Worm (Caenorhabditis elegans) whole organism, L2 larva: ENCODE results near the gene Y42H9AR.1.
A peak's percentile ranks its signal among the peaks of the same experiment; 100 is the strongest.

Source experiments
- C34F6.9 ChIP-seq: fragments of 150-350 bp; optimal IDR thresholded peaks from 2 replicates; lab custom pipeline; 2014; ENCODE audit warnings: missing biosample characterization, missing genetic modification characterization
- F13H6.1 ChIP-seq: sonication (generic microtip); optimal IDR thresholded peaks from 2 replicates; lab custom pipeline; 2016; ENCODE audit warnings: missing genetic modification characterization, missing compliant biosample characterization
- R02D3.7 ChIP-seq: fragments of 150-350 bp; optimal IDR thresholded peaks from 2 replicates; lab custom pipeline; 2014; ENCODE audit warnings: missing biosample characterization, missing genetic modification characterization
- Y55F3AM.14 ChIP-seq: fragments of 200-800 bp; sonication (Bioruptor generic); optimal IDR thresholded peaks from 2 replicates; lab custom pipeline; 2018; ENCODE audit warnings: mild to moderate bottlenecking, missing genetic modification characterization, missing compliant biosample characterization
- aly-2 ChIP-seq: fragments of 150-350 bp; optimal IDR thresholded peaks from 2 replicates; lab custom pipeline; 2014; ENCODE audit warnings: missing biosample characterization, missing genetic modification characterization
- ceh-82 ChIP-seq: fragments of 150-350 bp; optimal IDR thresholded peaks from 2 replicates; lab custom pipeline; 2014; ENCODE audit warnings: missing biosample characterization, missing genetic modification characterization
- crh-2 ChIP-seq: sonication (generic microtip); optimal IDR thresholded peaks from 2 replicates; lab custom pipeline; 2017; ENCODE audit warnings: missing biosample characterization, missing genetic modification characterization
- dmd-4 ChIP-seq: sonication (generic microtip); optimal IDR thresholded peaks from 2 replicates; lab custom pipeline; 2017; ENCODE audit warnings: missing biosample characterization, missing genetic modification characterization
- elt-3 ChIP-seq: sonication (generic microtip); optimal IDR thresholded peaks from 2 replicates; lab custom pipeline; 2017; ENCODE audit warnings: missing biosample characterization, missing genetic modification characterization
- fos-1 ChIP-seq: fragments of 150-350 bp; optimal IDR thresholded peaks from 2 replicates; lab custom pipeline; 2014; ENCODE audit warnings: missing biosample characterization, missing genetic modification characterization
- gmeb-1 ChIP-seq: fragments of 150-350 bp; optimal IDR thresholded peaks from 2 replicates; lab custom pipeline; 2014; ENCODE audit warnings: missing biosample characterization, missing genetic modification characterization
- lin-11 ChIP-seq: fragments of 150-350 bp; sonication (generic microtip); optimal IDR thresholded peaks from 2 replicates; lab custom pipeline; 2014; ENCODE audit warnings: missing biosample characterization, missing genetic modification characterization, inconsistent platforms, mixed read lengths
- lin-13 ChIP-seq: fragments of 150-350 bp; optimal IDR thresholded peaks from 2 replicates; lab custom pipeline; 2014; ENCODE audit warnings: missing biosample characterization, missing genetic modification reagents, missing genetic modification characterization
- lsy-2 ChIP-seq, 2 experiments: fragments of 150-350 bp in 1 of 2; sonication (generic microtip) in 1 of 2; optimal IDR thresholded peaks; 2 replicates each; lab custom pipeline; 2014 to 2017; ENCODE audit warnings: missing biosample characterization in 2 of 2, missing genetic modification characterization in 2 of 2
- mbf-1 ChIP-seq: sonication (generic microtip); optimal IDR thresholded peaks from 2 replicates; lab custom pipeline; 2017; ENCODE audit warnings: missing biosample characterization, missing genetic modification characterization
- mdl-1 ChIP-seq, 2 experiments: fragments of 150-350 bp in 1 of 2; sonication (generic microtip) in 1 of 2; optimal IDR thresholded peaks; 2 replicates each; lab custom pipeline; 2017; ENCODE audit warnings: missing biosample characterization in 2 of 2, missing genetic modification characterization in 2 of 2
- nhr-10 ChIP-seq: sonication (generic microtip); optimal IDR thresholded peaks from 2 replicates; lab custom pipeline; 2017; ENCODE audit warnings: missing biosample characterization, missing genetic modification characterization
- nhr-11 ChIP-seq: fragments of 150-350 bp; optimal IDR thresholded peaks from 2 replicates; lab custom pipeline; 2014; ENCODE audit warnings: missing biosample characterization, missing genetic modification characterization
- nhr-12 ChIP-seq: fragments of 150-350 bp; optimal IDR thresholded peaks from 2 replicates; lab custom pipeline; 2014; ENCODE audit warnings: missing biosample characterization, missing genetic modification characterization
- nhr-129 ChIP-seq: fragments of 150-350 bp; optimal IDR thresholded peaks from 2 replicates; lab custom pipeline; 2014; ENCODE audit warnings: missing biosample characterization, missing genetic modification characterization
- nhr-21 ChIP-seq: fragments of 150-350 bp; optimal IDR thresholded peaks from 2 replicates; lab custom pipeline; 2014; ENCODE audit warnings: missing biosample characterization, missing genetic modification characterization
- nhr-237 ChIP-seq: fragments of 150-350 bp; optimal IDR thresholded peaks from 2 replicates; lab custom pipeline; 2014; ENCODE audit warnings: missing biosample characterization, missing genetic modification characterization
- nhr-25 ChIP-seq: fragments of 150-350 bp; sonication (generic microtip); optimal IDR thresholded peaks from 3 replicates; lab custom pipeline; 2014; ENCODE audit warnings: missing biosample characterization, missing genetic modification characterization
- nhr-6 ChIP-seq: fragments of 150-350 bp; optimal IDR thresholded peaks from 2 replicates; lab custom pipeline; 2014; ENCODE audit warnings: missing biosample characterization, missing genetic modification characterization
- nhr-77 ChIP-seq: fragments of 150-350 bp; optimal IDR thresholded peaks from 2 replicates; lab custom pipeline; 2014; ENCODE audit warnings: missing biosample characterization, missing genetic modification characterization
- sem-4 ChIP-seq: fragments of 150-350 bp; optimal IDR thresholded peaks from 2 replicates; lab custom pipeline; 2014; ENCODE audit warnings: missing biosample characterization, missing genetic modification reagents, missing genetic modification characterization
- skn-1 ChIP-seq: sonication (generic microtip); optimal IDR thresholded peaks from 2 replicates; lab custom pipeline; 2017; ENCODE audit warnings: missing biosample characterization, missing genetic modification characterization
- sma-9 ChIP-seq, 2 experiments: fragments of 150-350 bp in 1 of 2; sonication (generic microtip) in 1 of 2; optimal IDR thresholded peaks; 2 replicates each; lab custom pipeline; 2014 to 2016; ENCODE audit warnings: missing genetic modification characterization in 2 of 2, mild to moderate bottlenecking in 1 of 2, missing biosample characterization in 1 of 2, missing compliant biosample characterization in 1 of 2, missing genetic modification reagents in 1 of 2, moderate library complexity in 1 of 2
- snpc-4 ChIP-seq: fragments of 150-350 bp; optimal IDR thresholded peaks from 2 replicates; lab custom pipeline; 2014; ENCODE audit warnings: missing biosample characterization, missing genetic modification characterization
- unc-39 ChIP-seq: fragments of 150-350 bp; optimal IDR thresholded peaks from 2 replicates; lab custom pipeline; 2014; ENCODE audit warnings: missing biosample characterization, missing genetic modification characterization
- unc-55 ChIP-seq: fragments of 150-350 bp; sonication (generic microtip); optimal IDR thresholded peaks from 3 replicates; lab custom pipeline; 2014; ENCODE audit warnings: missing biosample characterization, missing genetic modification reagents, missing genetic modification characterization
- ztf-11 ChIP-seq: sonication (generic microtip); optimal IDR thresholded peaks from 2 replicates; lab custom pipeline; 2017; ENCODE audit warnings: missing biosample characterization, missing genetic modification characterization

The Y42H9AR.1 gene

DNA sequence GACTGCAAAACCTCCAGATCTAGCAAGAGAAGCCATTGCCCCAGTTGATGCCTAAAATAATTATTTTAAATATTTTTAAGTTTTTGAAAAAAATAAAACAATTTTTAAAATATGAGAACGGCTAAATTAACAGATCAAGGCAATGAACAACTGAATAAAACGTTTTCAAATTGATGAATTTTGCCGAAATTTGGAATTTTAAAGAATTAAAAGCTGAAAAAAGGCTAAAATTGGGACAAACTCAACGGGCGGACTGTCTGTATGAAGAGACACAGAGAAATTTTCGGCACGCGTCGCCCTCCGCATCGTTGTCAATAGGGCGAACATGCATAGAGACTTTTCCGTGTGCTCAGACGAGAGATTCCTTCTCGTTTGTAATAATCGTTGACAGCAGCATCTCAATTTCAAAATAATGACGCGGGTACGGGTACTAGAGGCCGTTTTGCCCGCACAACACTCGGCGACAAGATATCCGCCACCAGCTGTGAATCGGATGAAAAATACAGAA, 22.9 kb downstream of the Y42H9AR.1 start, which contains the start of the genes isp-1 and islo-1 (continued):
- TF ChIP-seq ceh-82 (tag; lab: Kevin White, UChicago) (no peak), fos-1 (tag; lab: Kevin White, UChicago) (peak; percentile 45), nhr-6 (no peak), sem-4 (no peak), sma-9 (GFP tag; optimal IDR thresholded peaks at IDR 0.05; lab: Kevin White, UChicago) (peak; percentile 6), sma-9 (tag; optimal IDR thresholded peaks at IDR 0.05; lab: Kevin White, UChicago) (no peak), lin-11 (peak; percentile 36), R02D3.7 (tag; lab: Kevin White, UChicago) (no peak), nhr-77 (tag; lab: Kevin White, UChicago) (no peak)
- TF ChIP-seq, all 48 proteins: peak for 11

DNA sequence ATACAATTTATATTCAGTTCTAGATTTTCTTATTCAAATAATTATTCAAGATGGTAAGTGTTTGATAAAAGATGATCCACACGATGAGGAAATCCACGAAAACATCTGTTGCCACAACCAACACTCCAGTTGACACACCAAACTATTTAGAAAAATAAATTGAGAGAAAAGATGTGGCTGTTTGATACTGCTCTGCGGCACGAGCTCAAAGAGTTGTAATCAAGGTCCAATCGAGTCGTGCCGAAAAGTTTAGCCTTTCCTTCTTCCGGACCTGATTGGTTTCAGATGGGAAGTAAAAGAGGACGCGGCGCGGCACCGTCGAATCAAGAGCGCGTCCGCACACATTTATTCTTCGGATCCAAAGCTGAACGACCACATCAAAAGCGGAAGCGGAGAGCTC, 23.4 kb downstream of the Y42H9AR.1 start:
- no peak for TF ChIP-seq skn-1 (tag; lab: Kevin White, UChicago)
- TF ChIP-seq unc-39 (tag; lab: Kevin White, UChicago) = no peak
- TF ChIP-seq, all 48 proteins: peak for 0

DNA sequence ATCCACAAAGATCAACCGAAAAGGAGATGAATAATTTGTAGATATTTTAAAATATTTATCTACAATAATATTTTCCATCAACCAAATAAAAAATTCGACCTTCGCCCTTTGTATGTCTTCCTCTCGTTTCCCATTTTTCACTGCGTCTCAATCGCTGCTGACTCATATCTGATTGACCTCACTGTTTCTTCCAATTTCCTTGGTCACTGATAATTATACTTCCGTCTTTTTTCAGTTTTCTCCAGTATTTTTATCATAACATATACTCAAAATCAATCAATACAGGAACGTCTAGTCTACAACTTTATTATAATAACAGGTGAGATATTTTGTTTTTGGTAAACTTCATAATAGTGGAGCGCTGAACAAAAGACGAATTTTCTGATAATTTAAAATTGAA, 25.8 kb downstream of the Y42H9AR.1 start, which contains the start of gene pmk-3:
Gene pmk-3, plus strand, starts transcription at position 236 of the 400 bp plus-strand sequence.
- TF ChIP-seq fos-1 (tag; lab: Kevin White, UChicago) = peak; percentile 96
- TF ChIP-seq ztf-11 = no peak
- no peak for TF ChIP-seq nhr-77 (tag; lab: Kevin White, UChicago)
- TF ChIP-seq, all 48 proteins: peak for 1

DNA sequence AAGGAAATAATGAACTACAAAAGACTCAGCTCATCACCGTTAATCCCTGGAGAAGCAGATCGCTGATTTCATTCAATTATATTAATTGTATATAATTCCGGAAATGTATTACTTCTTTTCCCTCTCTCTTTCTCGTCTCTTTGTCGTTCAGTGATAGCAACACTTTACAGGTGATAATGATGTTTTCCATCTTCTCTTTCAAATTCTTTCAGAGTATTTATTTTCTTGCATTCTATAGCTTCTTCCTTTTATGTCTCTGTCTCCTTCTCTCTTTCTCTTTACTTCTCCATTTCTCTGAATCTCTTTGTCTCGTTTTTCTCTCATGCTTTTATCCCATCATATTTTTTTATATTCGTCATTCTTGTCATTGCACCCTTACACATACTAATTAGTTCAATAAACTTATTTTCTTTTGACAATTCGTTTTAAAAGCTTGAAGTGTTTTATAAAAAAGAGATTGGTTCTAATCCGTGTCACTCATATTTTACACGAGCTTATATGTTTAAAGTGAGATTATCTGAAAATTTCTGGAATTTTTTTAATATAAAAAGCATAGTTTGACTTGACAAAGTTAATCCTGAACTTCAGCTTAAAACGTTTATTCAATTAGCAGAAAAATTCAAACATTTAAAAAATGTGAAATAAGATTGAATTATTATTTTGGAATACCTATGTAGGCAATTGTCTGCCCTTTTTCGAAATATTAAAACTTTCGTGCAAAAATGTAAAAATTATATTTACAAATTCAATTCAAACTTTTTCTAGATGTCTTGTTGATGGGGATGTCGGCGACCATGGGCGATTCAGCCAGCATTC, 29.8 kb downstream of the Y42H9AR.1 start, which contains the start of gene pmk-2:
Gene pmk-2, plus strand, starts transcription at position 766 of the 816 bp plus-strand sequence.
- no peak for TF ChIP-seq elt-3 (tag; lab: Kevin White, UChicago)
- TF ChIP-seq snpc-4 (tag; lab: Kevin White, UChicago) = peak; percentile 4
- TF ChIP-seq nhr-10 (tag; lab: Kevin White, UChicago) = no peak
- peak; percentile 24 for TF ChIP-seq lin-13 (GFP tag; lab: Kevin White, UChicago)
- TF ChIP-seq nhr-11 = no peak
- TF ChIP-seq C34F6.9 (tag; lab: Kevin White, UChicago) = peak; percentile 67
- TF ChIP-seq fos-1 (tag; lab: Kevin White, UChicago) = peak; percentile 54
- no peak for TF ChIP-seq aly-2
- peak; percentile 52 for TF ChIP-seq crh-2
- peak; percentile 47 for TF ChIP-seq dmd-4 (tag; lab: Kevin White, UChicago)
- peak in 1 of 2 experiments; percentile 54 for TF ChIP-seq lsy-2 (tag; optimal IDR thresholded peaks at IDR 0.05; lab: Kevin White, UChicago)
- TF ChIP-seq unc-55 (GFP tag; lab: Kevin White, UChicago) = peak; percentile 46
- TF ChIP-seq, all 48 proteins: peak for 8

DNA sequence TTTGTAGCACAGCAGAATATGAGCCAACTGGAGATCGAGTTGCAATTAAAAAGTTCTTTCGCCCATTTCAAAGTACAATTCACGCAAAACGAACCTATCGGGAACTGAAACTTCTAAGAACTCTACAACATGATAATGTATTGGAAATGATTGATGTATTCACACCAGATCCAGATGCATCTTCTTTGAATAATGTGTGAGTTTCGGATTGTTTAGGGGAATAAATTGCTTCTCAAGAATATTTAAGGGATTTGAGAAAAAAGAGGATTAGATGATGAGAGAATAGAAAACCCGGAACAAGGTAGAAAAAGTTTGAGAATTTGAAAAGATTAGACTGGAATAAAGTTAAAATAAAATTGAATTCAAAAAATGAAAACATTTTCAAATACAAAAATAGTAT, 31.1 kb downstream of the Y42H9AR.1 start:
- TF ChIP-seq mbf-1 (tag; lab: Kevin White, UChicago) = no peak
- TF ChIP-seq unc-55 (GFP tag; lab: Kevin White, UChicago) = peak; percentile 66

DNA sequence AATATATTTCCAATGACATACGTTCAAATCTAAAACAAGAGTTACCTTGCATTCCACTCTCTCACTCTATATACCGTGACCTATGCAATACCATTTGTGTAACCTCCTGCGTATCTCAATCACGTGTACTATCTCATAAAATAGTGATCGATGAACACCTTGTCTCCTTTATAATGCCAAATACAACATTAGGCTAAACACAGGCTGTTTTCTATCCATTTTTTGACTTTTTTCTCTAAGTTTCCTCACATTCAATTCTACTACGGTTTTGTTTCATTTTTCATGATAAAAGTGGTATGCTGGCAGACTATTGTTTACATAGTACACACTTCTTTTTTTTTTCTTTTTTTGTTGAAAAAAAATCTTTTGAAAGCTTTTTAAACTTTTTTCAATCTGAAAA, 33.1 kb downstream of the Y42H9AR.1 start:
- TF ChIP-seq nhr-129 (tag; lab: Kevin White, UChicago) = peak; percentile 42
- peak; percentile 28 for TF ChIP-seq F13H6.1 (tag; lab: Kevin White, UChicago)
- TF ChIP-seq lsy-2 (tag; optimal IDR thresholded peaks at IDR 0.05; lab: Kevin White, UChicago) = peak in 1 of 2 experiments; percentile 11
- no peak for TF ChIP-seq dmd-4 (tag; lab: Kevin White, UChicago)
- TF ChIP-seq Y55F3AM.14 (GFP tag; lab: Kevin White, UChicago) = no peak
- no peak for TF ChIP-seq nhr-12
- peak; percentile 53 for TF ChIP-seq crh-2
- peak; percentile 29 for TF ChIP-seq gmeb-1 (tag; lab: Kevin White, UChicago)
- TF ChIP-seq fos-1 (tag; lab: Kevin White, UChicago) = peak; percentile 19
- no peak for TF ChIP-seq nhr-237 (tag; lab: Kevin White, UChicago)
- TF ChIP-seq sma-9 (GFP tag; optimal IDR thresholded peaks at IDR 0.05; lab: Kevin White, UChicago) = peak; percentile 47
- no peak for TF ChIP-seq sma-9 (tag; optimal IDR thresholded peaks at IDR 0.05; lab: Kevin White, UChicago)
- peak; percentile 60 to 69 for TF ChIP-seq mdl-1 (tag; optimal IDR thresholded peaks at IDR 0.05; lab: Kevin White, UChicago)
- no peak for TF ChIP-seq nhr-77 (tag; lab: Kevin White, UChicago)
- TF ChIP-seq C34F6.9 (tag; lab: Kevin White, UChicago) = peak; percentile 44
- no peak for TF ChIP-seq mbf-1 (tag; lab: Kevin White, UChicago)
- TF ChIP-seq nhr-21 (tag; lab: Kevin White, UChicago) = peak; percentile 31
- TF ChIP-seq nhr-25 (tag; lab: Kevin White, UChicago) = peak; percentile 86
- no peak for TF ChIP-seq unc-39 (tag; lab: Kevin White, UChicago)
- no peak for TF ChIP-seq lin-11
- no peak for TF ChIP-seq nhr-11
